Worm (Caenorhabditis elegans) whole organism, L4/young adult: ENCODE data around the gene Y9C9A.13.

Experiments used
- W03F9.2 ChIP-seq: fragments of 150-350 bp; optimal IDR thresholded peaks from 2 replicates; lab custom pipeline; 2014; ENCODE audit warnings: missing biosample characterization, missing genetic modification characterization
- him-1 ChIP-seq: sonication (generic microtip); optimal IDR thresholded peaks from 2 replicates; lab custom pipeline; 2016; ENCODE audit warnings: missing genotype, missing genetic modification reagents, missing genetic modification characterization, missing compliant biosample characterization

DNA sequence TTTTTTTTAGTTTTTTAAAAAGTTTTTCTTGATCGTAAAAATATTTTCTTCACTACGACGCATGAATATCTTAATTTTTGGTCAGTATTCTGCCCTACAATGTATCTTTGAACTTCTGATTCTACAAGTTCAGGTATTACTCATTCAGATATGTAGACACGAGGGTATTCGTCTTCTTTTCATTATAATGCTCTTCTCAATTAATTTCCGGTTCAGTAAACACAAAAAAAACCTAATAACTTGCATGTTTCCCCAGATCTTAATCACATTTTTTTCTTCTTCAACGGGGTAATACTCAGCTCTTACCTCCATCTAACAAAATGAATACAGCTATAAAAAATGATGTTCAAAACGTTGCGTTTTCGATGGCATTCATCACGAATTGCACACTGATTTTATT lies 22.8 kb upstream of the Y9C9A.13 start, which contains the start of gene str-162:
- TF ChIP-seq him-1, result no peak
- no peak for TF ChIP-seq W03F9.2 (tag; lab: Kevin White, UChicago)
